Worm (Caenorhabditis elegans): Measurements from ENCODE around the gene ZK355.3.

ce11 chrII:2919074-2919857 is 8.2 kb downstream of the ZK355.3 start, which contains the start of the genes ncap-1 and Y110A2AR.1:
- no peak for TF ChIP-seq him-1 (tag; optimal IDR thresholded peaks at IDR 0.05)
- TF ChIP-seq W03F9.2 (tag; optimal IDR thresholded peaks at IDR 0.05) = peak; percentile 36
- no peak for TF ChIP-seq dao-5 (tag; optimal IDR thresholded peaks at IDR 0.05)
